Fruit fly (Drosophila melanogaster) whole organism, embryonic: ENCODE data around the gene Muc11A.

ENCODE experiments used
- CG31224 ChIP-seq: fragments of 200-800 bp; sonication (Bioruptor generic); IDR thresholded peaks from 2 replicates; pipeline ENCODE4 v1.3.6; 2022; ENCODE audit warnings: missing biosample characterization, missing genetic modification characterization
- CG4404 ChIP-seq: fragments of 200-800 bp; sonication (Bioruptor generic); IDR thresholded peaks from 2 replicates; pipeline ENCODE4 v1.3.6; 2022; ENCODE audit warnings: missing biosample characterization, missing genetic modification characterization
- CG6689 ChIP-seq: fragments of 200-800 bp; sonication (Bioruptor generic); IDR thresholded peaks from 2 replicates; pipeline ENCODE4 v1.3.6; 2022; ENCODE audit warnings: missing biosample characterization, missing genetic modification characterization
- eve ChIP-seq, 2 experiments: fragments of >200 bp; optimal IDR thresholded peaks; 2 replicates each; lab custom pipeline; 2017; ENCODE audit warnings: missing biosample characterization in 2 of 2, missing genetic modification characterization in 2 of 2
- lbe ChIP-seq: fragments of 200-800 bp; sonication (Bioruptor generic); optimal IDR thresholded peaks from 2 replicates; lab custom pipeline; 2016; ENCODE audit warnings: missing biosample characterization, mild to moderate bottlenecking, missing genetic modification characterization
- schlank ChIP-seq: fragments of 200-800 bp; sonication (Bioruptor generic); optimal IDR thresholded peaks from 2 replicates; lab custom pipeline; 2018; ENCODE audit warnings: missing biosample characterization, mild to moderate bottlenecking, missing genetic modification characterization

dm6 chrX:12034713-12035112, 24.9 kb upstream of the Muc11A start:
- TF ChIP-seq eve (GFP tag; optimal IDR thresholded peaks at IDR 0.05; lab: Kevin White, UChicago) (no peak), lbe (GFP tag; lab: Kevin White, UChicago) (no peak), CG31224 (no peak), schlank (tag; lab: Kevin White, UChicago) (no peak), CG4404 (GFP tag; lab: Robert Waterston, UW) (no peak), CG6689 (GFP tag; lab: Robert Waterston, UW) (no peak)
